Worm (Caenorhabditis elegans): ENCODE measurements around the gene sdz-9.

- no peak for TF ChIP-seq sem-4 (tag; optimal IDR thresholded peaks at IDR 0.05)
- TF ChIP-seq ZK546.5 (tag; optimal IDR thresholded peaks at IDR 0.05) = no peak
- TF ChIP-seq nhr-10 (tag; optimal IDR thresholded peaks at IDR 0.05) = no peak
- no peak for TF ChIP-seq zag-1 (tag; optimal IDR thresholded peaks at IDR 0.05)
- TF ChIP-seq ama-1 (optimal IDR thresholded peaks at IDR 0.05) = no peak
- no peak for TF ChIP-seq ztf-4 (tag; optimal IDR thresholded peaks at IDR 0.05)
- no peak for TF ChIP-seq ceh-16 (tag; optimal IDR thresholded peaks at IDR 0.05)
- no peak for TF ChIP-seq unc-62 (GFP tag; optimal IDR thresholded peaks at IDR 0.05)
- TF ChIP-seq snpc-4 (tag; optimal IDR thresholded peaks at IDR 0.05) = no peak
- TF ChIP-seq nhr-237 (tag; optimal IDR thresholded peaks at IDR 0.05) = no peak
- TF ChIP-seq lin-11 (tag; optimal IDR thresholded peaks at IDR 0.05) = no peak
- no peak for TF ChIP-seq sma-3 (GFP tag; optimal IDR thresholded peaks at IDR 0.05)
Observed at ce11 chrII:2773534-2773933, at the start of gene sdz-9.
